Worm (Caenorhabditis elegans): ENCODE measurements around the gene F16B12.1.

- TF ChIP-seq dao-5 (tag; optimal IDR thresholded peaks at IDR 0.05) (no peak), him-1 (tag; optimal IDR thresholded peaks at IDR 0.05) (no peak), W03F9.2 (tag; optimal IDR thresholded peaks at IDR 0.05) (no peak)
These were observed 28.8 kb upstream of the F16B12.1 start for ce11 chrX:14056527-14056926.
